Worm (Caenorhabditis elegans): ENCODE measurements around the gene F57F5.3.

ce11 chrV:12047735-12048134 lies 41.3 kb upstream of the F57F5.3 start:
- TF ChIP-seq him-1 (tag; optimal IDR thresholded peaks at IDR 0.05) (no peak), W03F9.2 (tag; optimal IDR thresholded peaks at IDR 0.05) (no peak)

Measured in whole organism, L4/young adult.